Fruit fly (Drosophila melanogaster): Measurements from ENCODE around the gene CG8188.

CG8188 gene

dm6 chrX:17709546-17710272 lies 6.9 kb upstream of the CG8188 start, which contains the start of the genes CG8173 and raskol (continued):
- TF ChIP-seq Atf-2 (GFP tag; optimal IDR thresholded peaks at IDR 0.05) (no peak), CG15073 (GFP tag; optimal IDR thresholded peaks at IDR 0.05) (no peak), zfh1 (GFP tag; IDR thresholded peaks at IDR 0.05) (no peak), al (GFP tag; IDR thresholded peaks at IDR 0.05) (no peak), PHDP (tag; optimal IDR thresholded peaks at IDR 0.05) (no peak), tna (GFP tag; IDR thresholded peaks at IDR 0.05; ENCODE audit: partially characterized antibody) (peak; percentile 50; the same call in 1 of the 2 replicates), D (optimal IDR thresholded peaks at IDR 0.05) (no peak), D (GFP tag; optimal IDR thresholded peaks at IDR 0.05) (no peak), CG2116 (GFP tag; optimal IDR thresholded peaks at IDR 0.05) (peak; percentile 85), CG30020 (tag; optimal IDR thresholded peaks at IDR 0.05) (peak; percentile 7), Jarid2 (GFP tag; optimal IDR thresholded peaks at IDR 0.05) (peak; percentile 92), MBD-R2 (GFP tag; IDR thresholded peaks at IDR 0.05) (0 out of 2 replicates have a peak, but pooled peaks have one; percentile 13), zen2 (GFP tag; IDR thresholded peaks at IDR 0.05; ENCODE audit: partially characterized antibody) (no peak), CG9437 (GFP tag; optimal IDR thresholded peaks at IDR 0.05) (no peak), CG42726 (GFP tag; IDR thresholded peaks at IDR 0.05; ENCODE audit: partially characterized antibody) (peak; percentile 71; the same call in 1 of the 2 replicates), CG34422 (GFP tag; IDR thresholded peaks at IDR 0.05) (0 out of 3 replicates have a peak, but pooled peaks have one; percentile 39), lov (optimal IDR thresholded peaks at IDR 0.05) (no peak), lov (GFP tag; IDR thresholded peaks at IDR 0.05) (0 out of 3 replicates have a peak, but pooled peaks have one; percentile 20), CG4328 (GFP tag; optimal IDR thresholded peaks at IDR 0.05) (no peak), bcd (GFP tag; optimal IDR thresholded peaks at IDR 0.05) (peak; percentile 11), CG9876 (GFP tag; optimal IDR thresholded peaks at IDR 0.05) (no peak), ERR (GFP tag; optimal IDR thresholded peaks at IDR 0.05) (peak; percentile 3), CG15601 (tag; optimal IDR thresholded peaks at IDR 0.05) (no peak), CG31365 (tag; optimal IDR thresholded peaks at IDR 0.05) (no peak), CG1024 (GFP tag; IDR thresholded peaks at IDR 0.05) (no peak), CG18599 (GFP tag; optimal IDR thresholded peaks at IDR 0.05) (peak; percentile 22), CG4360 (GFP tag; IDR thresholded peaks at IDR 0.05) (peak; percentile 47), Opbp (GFP tag; IDR thresholded peaks at IDR 0.05; ENCODE audit: partially characterized antibody) (peak; percentile 59; the same call in 2 of the 3 replicates), HLHmδ (GFP tag; optimal IDR thresholded peaks at IDR 0.05) (no peak), CG17385 (GFP tag; optimal IDR thresholded peaks at IDR 0.05) (peak; percentile 56), CrebB (tag; optimal IDR thresholded peaks at IDR 0.05) (no peak), CG7372 (GFP tag; IDR thresholded peaks at IDR 0.05) (no peak), luna (GFP tag; optimal IDR thresholded peaks at IDR 0.05) (no peak), chinmo (GFP tag; IDR thresholded peaks at IDR 0.05; ENCODE audit: partially characterized antibody) (peak; percentile 62; the same call in 2 of the 4 replicates), Dip2 (GFP tag; IDR thresholded peaks at IDR 0.05) (no peak), CG7745 (tag; optimal IDR thresholded peaks at IDR 0.05) (no peak), HmgD (GFP tag; optimal IDR thresholded peaks at IDR 0.05) (no peak), ara (GFP tag; IDR thresholded peaks at IDR 0.05) (no peak), Sry-δ (GFP tag; optimal IDR thresholded peaks at IDR 0.05) (peak; percentile 59), mirr (GFP tag; optimal IDR thresholded peaks at IDR 0.05) (no peak), CG10654 (GFP tag; optimal IDR thresholded peaks at IDR 0.05) (no peak), CG12659 (GFP tag; optimal IDR thresholded peaks at IDR 0.05) (peak; percentile 10), Sry-β (GFP tag; optimal IDR thresholded peaks at IDR 0.05) (no peak), Antp (GFP tag; optimal IDR thresholded peaks at IDR 0.05) (no peak), Dp (GFP tag; optimal IDR thresholded peaks at IDR 0.05) (peak; percentile 70), Trl (optimal IDR thresholded peaks at IDR 0.05) (no peak), Trl (GFP tag; optimal IDR thresholded peaks at IDR 0.05) (no peak), gsb-n (tag; optimal IDR thresholded peaks at IDR 0.05) (peak; percentile 8), knrl (GFP tag; IDR thresholded peaks at IDR 0.05; ENCODE audit: partially characterized antibody) (0 out of 3 replicates have a peak, but pooled peaks have one; percentile 7), Doc2 (GFP tag; IDR thresholded peaks at IDR 0.05) (no peak)
